Worm (Caenorhabditis elegans): ENCODE measurements around the gene sly-1.

sly-1 gene

ce11 chrIII:10506699-10507248 is at the start of gene sly-1, which contains the start of gene sip-1:
sly-1 (plus strand) TSS chrIII:10507058.
sip-1 (minus strand) TSS chrIII:10506801.
- TF ChIP-seq tbx-11 (GFP tag; IDR thresholded peaks at IDR 0.05) (no peak), ets-7 (tag; optimal IDR thresholded peaks at IDR 0.05) (no peak), hmg-4 (GFP tag; optimal IDR thresholded peaks at IDR 0.05) (no peak), ceh-13 (GFP tag; optimal IDR thresholded peaks at IDR 0.05) (no peak)

- TF ChIP-seq hnd-1 (tag; optimal IDR thresholded peaks at IDR 0.05) (no peak), scrt-1 (GFP tag; IDR thresholded peaks at IDR 0.05) (peak; percentile 35; the same call in 1 of the 2 replicates), tbx-37 (GFP tag; conservative IDR thresholded peaks at IDR 0.05) (peak; percentile 60; the same call in 1 of the 2 replicates), sea-1 (GFP tag; conservative IDR thresholded peaks at IDR 0.05) (0 out of 2 replicates have a peak, but pooled peaks have one; percentile 11), flt-1 (GFP tag; IDR thresholded peaks at IDR 0.05) (peak; percentile 28; the same call in 1 of the 2 replicates), tbx-11 (GFP tag; IDR thresholded peaks at IDR 0.05) (peak; percentile 23; the same call in 1 of the 2 replicates), pes-1 (GFP tag; IDR thresholded peaks at IDR 0.05) (peak; percentile 75), hmg-4 (GFP tag; optimal IDR thresholded peaks at IDR 0.05) (no peak), ets-7 (tag; optimal IDR thresholded peaks at IDR 0.05) (no peak), hmbx-1 (tag; optimal IDR thresholded peaks at IDR 0.05) (no peak), aly-1 (tag; optimal IDR thresholded peaks at IDR 0.05) (no peak)
These were observed 46.3 kb upstream of the sly-1 start, which contains the start of gene ecps-1 for ce11 chrIII:10460427-10461163. ecps-1 (minus strand) TSS chrIII:10460551.

- TF ChIP-seq tbx-11 (GFP tag; IDR thresholded peaks at IDR 0.05), result peak; percentile 97
- peak; percentile 98 for TF ChIP-seq pes-1 (GFP tag; IDR thresholded peaks at IDR 0.05)
- TF ChIP-seq tra-4 (tag; optimal IDR thresholded peaks at IDR 0.05), result peak; percentile 95
- TF ChIP-seq F13C5.2 (tag; optimal IDR thresholded peaks at IDR 0.05), result peak; percentile 99
- TF ChIP-seq hnd-1 (tag; optimal IDR thresholded peaks at IDR 0.05), result peak; percentile 92
- peak; percentile 97 for TF ChIP-seq ceh-36 (tag; optimal IDR thresholded peaks at IDR 0.05)
- peak; percentile 99 for TF ChIP-seq sea-1 (GFP tag; conservative IDR thresholded peaks at IDR 0.05)
- TF ChIP-seq hmbx-1 (tag; optimal IDR thresholded peaks at IDR 0.05), result peak; percentile 88
- TF ChIP-seq flt-1 (GFP tag; IDR thresholded peaks at IDR 0.05), result peak; percentile 95
- TF ChIP-seq scrt-1 (GFP tag; IDR thresholded peaks at IDR 0.05), result peak; percentile 95
- TF ChIP-seq tbx-37 (GFP tag; conservative IDR thresholded peaks at IDR 0.05), result peak; percentile 98
- peak; percentile 97 for TF ChIP-seq ceh-13 (GFP tag; optimal IDR thresholded peaks at IDR 0.05)
- TF ChIP-seq aly-1 (tag; optimal IDR thresholded peaks at IDR 0.05), result peak; percentile 95
- TF ChIP-seq ets-7 (tag; optimal IDR thresholded peaks at IDR 0.05), result peak; percentile 91
- TF ChIP-seq hmg-4 (GFP tag; optimal IDR thresholded peaks at IDR 0.05), result peak; percentile 99
- peak; percentile 96 for TF ChIP-seq B0310.2 (tag; optimal IDR thresholded peaks at IDR 0.05)
- TF ChIP-seq ama-1 (optimal IDR thresholded peaks at IDR 0.05), result no peak
These were observed 45.7 kb upstream of the sly-1 start, which contains the start of gene atx-2 for ce11 chrIII:10461164-10461546. atx-2 (plus strand) TSS chrIII:10461389.

DNA sequence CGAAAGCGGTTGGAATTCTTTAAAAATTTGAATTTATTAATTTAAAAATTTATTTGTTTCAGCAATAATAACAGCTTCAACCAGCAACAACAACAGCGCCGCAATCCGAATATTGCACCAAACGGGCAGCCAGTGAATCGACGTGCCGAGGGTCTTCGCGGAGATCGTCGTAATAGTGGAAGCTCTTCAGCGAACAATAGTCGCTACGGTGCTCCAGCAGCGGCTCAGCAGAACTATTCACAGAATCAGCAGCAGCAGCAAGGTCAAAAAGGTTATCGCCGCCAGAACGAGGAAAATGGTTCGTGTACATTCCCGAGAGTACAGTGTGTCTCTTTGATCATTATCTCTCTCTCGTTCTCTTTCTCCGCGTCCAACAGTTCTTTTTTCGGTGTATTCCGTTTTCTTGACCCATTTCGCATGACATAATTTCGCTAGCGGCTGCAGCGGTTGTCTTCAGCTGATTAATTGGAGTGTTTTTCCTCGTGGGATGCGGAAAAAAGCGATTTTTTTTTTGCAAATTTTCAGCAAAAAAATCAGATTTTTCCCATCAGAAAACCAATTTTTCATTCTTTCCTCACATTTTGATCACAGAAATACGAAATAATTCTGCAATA is 43.8 kb upstream of the sly-1 start:
- TF ChIP-seq flt-1 (GFP tag; IDR thresholded peaks at IDR 0.05), result no peak
- TF ChIP-seq aly-1 (tag; optimal IDR thresholded peaks at IDR 0.05), result no peak
- TF ChIP-seq ceh-36 (tag; optimal IDR thresholded peaks at IDR 0.05), result no peak
- no peak for TF ChIP-seq pes-1 (GFP tag; IDR thresholded peaks at IDR 0.05)
- TF ChIP-seq ceh-13 (GFP tag; optimal IDR thresholded peaks at IDR 0.05), result no peak
- TF ChIP-seq scrt-1 (GFP tag; IDR thresholded peaks at IDR 0.05), result no peak
- TF ChIP-seq hmg-4 (GFP tag; optimal IDR thresholded peaks at IDR 0.05), result no peak
- TF ChIP-seq tra-4 (tag; optimal IDR thresholded peaks at IDR 0.05), result no peak
- TF ChIP-seq sea-1 (GFP tag; conservative IDR thresholded peaks at IDR 0.05), result no peak
- no peak for TF ChIP-seq B0310.2 (tag; optimal IDR thresholded peaks at IDR 0.05)
- no peak for TF ChIP-seq F13C5.2 (tag; optimal IDR thresholded peaks at IDR 0.05)
- TF ChIP-seq tbx-11 (GFP tag; IDR thresholded peaks at IDR 0.05), result no peak
- no peak for TF ChIP-seq hmbx-1 (tag; optimal IDR thresholded peaks at IDR 0.05)
- TF ChIP-seq ets-7 (tag; optimal IDR thresholded peaks at IDR 0.05), result no peak
- TF ChIP-seq ama-1 (optimal IDR thresholded peaks at IDR 0.05), result no peak
- no peak for TF ChIP-seq hnd-1 (tag; optimal IDR thresholded peaks at IDR 0.05)
- no peak for TF ChIP-seq tbx-37 (GFP tag; conservative IDR thresholded peaks at IDR 0.05)

DNA sequence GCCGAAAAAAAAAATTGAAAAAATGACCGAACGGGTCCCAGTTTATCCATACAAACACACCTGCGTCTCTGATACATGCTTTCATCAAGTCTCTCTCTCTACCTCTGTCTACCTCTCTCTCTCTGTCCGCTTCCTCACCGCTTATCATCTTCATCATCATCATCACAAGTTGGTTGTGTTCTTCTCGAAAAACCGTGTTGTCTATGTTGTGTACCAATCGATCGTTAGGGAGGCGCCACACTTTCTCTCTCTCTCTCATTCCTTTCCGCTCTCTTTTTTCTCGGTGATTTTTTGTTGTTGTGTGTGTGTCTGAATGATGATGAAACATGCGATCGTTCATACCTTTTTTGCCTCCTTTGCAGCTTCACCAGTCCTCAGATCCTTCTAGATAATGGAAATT is 43.2 kb upstream of the sly-1 start:
- TF ChIP-seq B0310.2 (tag; optimal IDR thresholded peaks at IDR 0.05) (no peak), ama-1 (optimal IDR thresholded peaks at IDR 0.05) (no peak), sea-1 (GFP tag; conservative IDR thresholded peaks at IDR 0.05) (no peak), F13C5.2 (tag; optimal IDR thresholded peaks at IDR 0.05) (no peak), tbx-11 (GFP tag; IDR thresholded peaks at IDR 0.05) (no peak), tbx-37 (GFP tag; conservative IDR thresholded peaks at IDR 0.05) (no peak), ceh-36 (tag; optimal IDR thresholded peaks at IDR 0.05) (no peak), pes-1 (GFP tag; IDR thresholded peaks at IDR 0.05) (no peak), aly-1 (tag; optimal IDR thresholded peaks at IDR 0.05) (no peak), scrt-1 (GFP tag; IDR thresholded peaks at IDR 0.05) (no peak), tra-4 (tag; optimal IDR thresholded peaks at IDR 0.05) (no peak), ceh-13 (GFP tag; optimal IDR thresholded peaks at IDR 0.05) (no peak), hnd-1 (tag; optimal IDR thresholded peaks at IDR 0.05) (no peak), hmbx-1 (tag; optimal IDR thresholded peaks at IDR 0.05) (no peak), ets-7 (tag; optimal IDR thresholded peaks at IDR 0.05) (no peak), hmg-4 (GFP tag; optimal IDR thresholded peaks at IDR 0.05) (no peak)

DNA sequence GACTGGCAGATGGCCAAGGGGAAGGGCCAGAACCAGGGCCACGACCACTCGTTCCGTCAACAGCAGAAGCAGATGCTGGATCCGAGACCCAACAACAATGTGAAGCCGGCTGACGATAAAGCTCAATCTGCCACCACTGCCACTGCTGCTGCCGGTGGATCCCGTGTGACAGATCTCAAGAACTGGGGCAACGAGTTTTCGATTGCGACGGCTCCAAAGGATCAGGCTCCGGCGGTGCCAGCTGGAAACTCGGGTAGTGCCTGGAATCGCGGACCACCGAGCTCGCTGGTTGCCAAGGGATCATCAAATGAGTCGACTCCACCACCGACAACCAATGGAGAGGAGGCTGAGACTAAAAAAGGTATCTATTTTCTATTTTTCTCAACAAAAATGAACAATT is 42.4 kb upstream of the sly-1 start:
- no peak for TF ChIP-seq hmbx-1 (tag; optimal IDR thresholded peaks at IDR 0.05)
- no peak for TF ChIP-seq hnd-1 (tag; optimal IDR thresholded peaks at IDR 0.05)
- no peak for TF ChIP-seq B0310.2 (tag; optimal IDR thresholded peaks at IDR 0.05)
- TF ChIP-seq aly-1 (tag; optimal IDR thresholded peaks at IDR 0.05), result no peak
- TF ChIP-seq ceh-13 (GFP tag; optimal IDR thresholded peaks at IDR 0.05), result no peak
- no peak for TF ChIP-seq F13C5.2 (tag; optimal IDR thresholded peaks at IDR 0.05)
- TF ChIP-seq hmg-4 (GFP tag; optimal IDR thresholded peaks at IDR 0.05), result no peak
- TF ChIP-seq tbx-37 (GFP tag; conservative IDR thresholded peaks at IDR 0.05), result no peak
- no peak for TF ChIP-seq tra-4 (tag; optimal IDR thresholded peaks at IDR 0.05)
- TF ChIP-seq flt-1 (GFP tag; IDR thresholded peaks at IDR 0.05), result no peak
- TF ChIP-seq tbx-11 (GFP tag; IDR thresholded peaks at IDR 0.05), result no peak

Measured in whole organism, early embryonic.